Worm (Caenorhabditis elegans) whole organism, L4 larva: Measurements from ENCODE around the gene bath-46.
"Not testable (repeated sequence)": the region's sequence is repeated elsewhere in the genome, so short reads cannot be mapped to it uniquely, and the experiment has no call there.

Source experiments
- F44E2.7 ChIP-seq: fragments of 200-800 bp; sonication (Bioruptor generic); IDR thresholded peaks from 2 replicates; pipeline ENCODE4 v2.1.2; 2022; ENCODE audit warnings: missing genetic modification characterization, missing compliant biosample characterization
- fos-1 ChIP-seq: fragments of 150-350 bp; optimal IDR thresholded peaks from 2 replicates; lab custom pipeline; 2014; ENCODE audit warnings: missing biosample characterization, missing genetic modification characterization
- lin-13 ChIP-seq: fragments of 150-350 bp; optimal IDR thresholded peaks from 2 replicates; lab custom pipeline; 2014; ENCODE audit warnings: missing biosample characterization, missing genetic modification reagents, missing genetic modification characterization
- mep-1 ChIP-seq: fragments of 150-350 bp; sonication (generic microtip); optimal IDR thresholded peaks from 3 replicates; lab custom pipeline; 2014; ENCODE audit warnings: missing biosample characterization, missing genetic modification characterization
- nhr-11 ChIP-seq: fragments of 150-350 bp; optimal IDR thresholded peaks from 2 replicates; lab custom pipeline; 2014; ENCODE audit warnings: missing biosample characterization, missing genetic modification characterization

DNA sequence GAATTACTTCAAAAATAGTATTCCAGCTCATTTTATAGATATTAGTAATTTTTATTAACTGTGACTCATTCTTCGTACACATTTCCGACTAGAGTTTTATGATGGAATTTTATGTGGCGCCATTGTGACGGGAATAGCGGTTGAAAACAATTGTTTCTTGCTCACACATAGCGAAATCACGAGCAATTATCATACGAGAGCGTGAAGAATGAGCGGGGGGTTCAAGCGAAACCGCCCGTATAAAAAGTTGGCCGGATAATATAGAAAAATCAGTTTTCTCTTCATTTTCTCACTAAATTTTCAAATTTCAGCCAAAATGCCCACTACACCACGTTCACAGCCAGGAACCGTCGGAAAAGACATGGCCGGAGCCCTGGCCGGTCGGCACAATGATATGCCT lies 35.8 kb downstream of the bath-46 start, which contains the start of gene C08E3.1:
- not testable (repeated sequence) for TF ChIP-seq fos-1; nhr-11 (tag; lab: Kevin White, UChicago); lin-13; mep-1 (tag; lab: Kevin White, UChicago); F44E2.7 (GFP tag; lab: Robert Waterston, UW)
